Worm (Caenorhabditis elegans) whole organism, L4 larva: Measurements from ENCODE around the gene K02E10.6.
A peak's percentile ranks its signal among the peaks of the same experiment; 100 is the strongest.

Experiments used
- D1046.2 ChIP-seq: fragments of 200-800 bp; sonication (Bioruptor generic); IDR thresholded peaks from 2 replicates; pipeline ENCODE4 v1.3.6; 2022; ENCODE audit warnings: missing genetic modification characterization, missing compliant biosample characterization
- F10B5.3 ChIP-seq: sonication (generic microtip); optimal IDR thresholded peaks from 2 replicates; lab custom pipeline; 2016; ENCODE audit warnings: mild to moderate bottlenecking, missing genetic modification characterization, missing compliant biosample characterization
- F26F4.8 ChIP-seq: fragments of 200-800 bp; sonication (Bioruptor generic); conservative IDR thresholded peaks from 2 replicates; pipeline ENCODE4 v1.3.6; 2022; ENCODE audit warnings: missing genetic modification characterization, missing compliant biosample characterization
- F37D6.2 ChIP-seq: sonication (generic microtip); optimal IDR thresholded peaks from 2 replicates; lab custom pipeline; 2016; ENCODE audit warnings: mild to moderate bottlenecking, missing genetic modification characterization, missing compliant biosample characterization
- F49E8.2 ChIP-seq: sonication (generic microtip); optimal IDR thresholded peaks from 2 replicates; lab custom pipeline; 2016; ENCODE audit warnings: missing compliant biosample characterization, mild to moderate bottlenecking, missing genetic modification characterization, borderline replicate concordance
- R02D3.7 ChIP-seq: fragments of 150-350 bp; sonication (generic microtip); optimal IDR thresholded peaks from 3 replicates; lab custom pipeline; 2014; ENCODE audit warnings: missing biosample characterization, missing genetic modification characterization
- T26A8.4 ChIP-seq: fragments of 200-800 bp; sonication (Bioruptor generic); IDR thresholded peaks from 2 replicates; pipeline ENCODE4 v1.3.6; 2022; ENCODE audit warnings: missing genetic modification characterization, missing compliant biosample characterization
- Y75B8A.6 ChIP-seq: fragments of 200-800 bp; sonication (Bioruptor generic); IDR thresholded peaks from 2 replicates; pipeline ENCODE4 v1.3.6; 2022; ENCODE audit warnings: missing genetic modification reagents, missing genetic modification characterization, missing compliant biosample characterization
- ZK546.5 ChIP-seq, 2 experiments: sonication (generic microtip); optimal IDR thresholded peaks; 2 replicates each; lab custom pipeline; 2017; ENCODE audit warnings: missing biosample characterization in 2 of 2, missing genetic modification characterization in 2 of 2
- ama-1 ChIP-seq: fragments of 150-350 bp; optimal IDR thresholded peaks from 2 replicates; lab custom pipeline; 2014; ENCODE audit warnings: inconsistent platforms, mixed read lengths
- arid-1 ChIP-seq: fragments of 200-800 bp; sonication (Bioruptor generic); conservative IDR thresholded peaks from 2 replicates; pipeline ENCODE4 v1.3.6; 2022; ENCODE audit warnings: missing genetic modification reagents, missing genetic modification characterization, missing compliant biosample characterization
- ceh-20 ChIP-seq: fragments of 200-800 bp; sonication (Bioruptor generic); IDR thresholded peaks from 2 replicates; pipeline ENCODE4 v1.3.6; 2022; ENCODE audit warnings: missing genetic modification reagents, missing genetic modification characterization, missing compliant biosample characterization
- ceh-28 ChIP-seq: fragments of 150-350 bp; optimal IDR thresholded peaks from 2 replicates; lab custom pipeline; 2014; ENCODE audit warnings: missing biosample characterization, missing genetic modification reagents, missing genetic modification characterization
- ceh-62 ChIP-seq: sonication (generic microtip); optimal IDR thresholded peaks from 2 replicates; lab custom pipeline; 2017; ENCODE audit warnings: missing biosample characterization, missing genetic modification characterization
- ceh-82 ChIP-seq: sonication (generic microtip); optimal IDR thresholded peaks from 2 replicates; lab custom pipeline; 2017; ENCODE audit warnings: missing biosample characterization, missing genetic modification characterization
- cey-2 ChIP-seq: sonication (generic microtip); optimal IDR thresholded peaks from 3 replicates; lab custom pipeline; 2017; ENCODE audit warnings: missing genetic modification characterization, mild to moderate bottlenecking, missing compliant biosample characterization, antibody characterized with exemption, borderline replicate concordance; ENCODE audit not compliant: insufficient read depth
- ctbp-1 ChIP-seq: fragments of 200-800 bp; sonication (Bioruptor generic); IDR thresholded peaks from 2 replicates; pipeline ENCODE4 v1.3.6; 2022; ENCODE audit warnings: missing genetic modification reagents, missing genetic modification characterization, missing compliant biosample characterization
- daf-12 ChIP-seq: fragments of 150-350 bp; optimal IDR thresholded peaks from 2 replicates; lab custom pipeline; 2014; ENCODE audit warnings: missing biosample characterization, missing genetic modification reagents, missing genetic modification characterization
- daf-16 ChIP-seq, 3 experiments: sonication (generic microtip); optimal IDR thresholded peaks; 2 replicates each; lab custom pipeline; 2016 to 2017; ENCODE audit warnings: missing genetic modification characterization in 3 of 3, missing genetic modification reagents in 3 of 3, mild to moderate bottlenecking in 2 of 3, missing compliant biosample characterization in 2 of 3, missing biosample characterization in 1 of 3, moderate library complexity in 1 of 3
- dmd-8 ChIP-seq: fragments of 200-800 bp; sonication (Bioruptor generic); IDR thresholded peaks from 2 replicates; pipeline ENCODE4 v1.3.6; 2022; ENCODE audit warnings: missing genetic modification characterization, missing compliant biosample characterization
- duxl-1 ChIP-seq: sonication (generic microtip); optimal IDR thresholded peaks from 2 replicates; lab custom pipeline; 2016; ENCODE audit warnings: mild to moderate bottlenecking, missing genetic modification characterization, moderate library complexity, missing compliant biosample characterization; ENCODE audit not compliant: poor library complexity
- egl-43 ChIP-seq: fragments of 200-800 bp; sonication (Bioruptor generic); IDR thresholded peaks from 2 replicates; pipeline ENCODE4 v1.3.6; 2022; ENCODE audit warnings: missing genetic modification reagents, missing genetic modification characterization, missing compliant biosample characterization
- fkh-10 ChIP-seq: fragments of 150-350 bp; optimal IDR thresholded peaks from 2 replicates; lab custom pipeline; 2014; ENCODE audit warnings: missing biosample characterization, missing genetic modification reagents, missing genetic modification characterization
- gei-8 ChIP-seq: fragments of 200-800 bp; sonication (Bioruptor generic); optimal IDR thresholded peaks from 2 replicates; lab custom pipeline; 2018; ENCODE audit warnings: mild to moderate bottlenecking, missing genetic modification characterization, missing compliant biosample characterization
- hif-1 ChIP-seq, 2 experiments: sonication (generic microtip); optimal IDR thresholded peaks; 2 replicates each; lab custom pipeline; 2016 to 2017; ENCODE audit warnings: missing compliant biosample characterization in 2 of 2, missing genetic modification characterization in 2 of 2, missing genetic modification reagents in 2 of 2, missing genotype in 2 of 2, mild to moderate bottlenecking in 1 of 2
- hlh-11 ChIP-seq: fragments of 200-800 bp; sonication (Bioruptor generic); optimal IDR thresholded peaks from 2 replicates; lab custom pipeline; 2018; ENCODE audit warnings: mild to moderate bottlenecking, missing genetic modification characterization, missing compliant biosample characterization
- hlh-30 ChIP-seq: sonication (generic microtip); optimal IDR thresholded peaks from 2 replicates; lab custom pipeline; 2017; ENCODE audit warnings: antibody characterized with exemption, mild to moderate bottlenecking, missing genetic modification characterization, missing compliant biosample characterization; ENCODE audit not compliant: insufficient read depth
- lin-29 ChIP-seq: fragments of 200-800 bp; sonication (Bioruptor generic); IDR thresholded peaks from 2 replicates; pipeline ENCODE4 v1.3.6; 2022; ENCODE audit warnings: missing genetic modification reagents, missing genetic modification characterization, missing compliant biosample characterization
- lsy-2 ChIP-seq, 2 experiments: fragments of 150-350 bp in 1 of 2; sonication (generic microtip) in 1 of 2; optimal IDR thresholded peaks; 2 replicates each; lab custom pipeline; 2014 to 2017; ENCODE audit warnings: missing biosample characterization in 2 of 2, missing genetic modification characterization in 2 of 2
- mxl-2 ChIP-seq: fragments of 200-800 bp; sonication (Bioruptor generic); conservative IDR thresholded peaks from 2 replicates; pipeline ENCODE4 v1.3.6; 2022; ENCODE audit warnings: missing genetic modification reagents, missing genetic modification characterization, missing compliant biosample characterization
- nhr-10 ChIP-seq: fragments of 150-350 bp; optimal IDR thresholded peaks from 2 replicates; lab custom pipeline; 2014; ENCODE audit warnings: missing biosample characterization, missing genetic modification characterization
- nhr-102 ChIP-seq: sonication (generic microtip); optimal IDR thresholded peaks from 2 replicates; lab custom pipeline; 2016; ENCODE audit warnings: mild to moderate bottlenecking, missing genetic modification characterization, moderate library complexity, missing compliant biosample characterization
- nhr-111 ChIP-seq: fragments of 200-800 bp; sonication (Bioruptor generic); optimal IDR thresholded peaks from 2 replicates; lab custom pipeline; 2018; ENCODE audit warnings: mild to moderate bottlenecking, missing genetic modification characterization, missing compliant biosample characterization
- nhr-237 ChIP-seq: sonication (generic microtip); optimal IDR thresholded peaks from 2 replicates; lab custom pipeline; 2017; ENCODE audit warnings: missing biosample characterization, missing genetic modification characterization
- nhr-25 ChIP-seq: sonication (generic microtip); optimal IDR thresholded peaks from 2 replicates; lab custom pipeline; 2017; ENCODE audit warnings: missing genetic modification characterization, mild to moderate bottlenecking, missing compliant biosample characterization, antibody characterized with exemption, moderate library complexity, borderline replicate concordance; ENCODE audit not compliant: insufficient read depth
- nhr-28 ChIP-seq: fragments of 150-350 bp; optimal IDR thresholded peaks from 2 replicates; lab custom pipeline; 2014; ENCODE audit warnings: missing biosample characterization, missing genetic modification characterization
- nhr-42 ChIP-seq: fragments of 200-800 bp; sonication (Bioruptor generic); IDR thresholded peaks from 2 replicates; pipeline ENCODE4 v1.3.6; 2022; ENCODE audit warnings: missing genetic modification characterization, missing compliant biosample characterization
- nhr-76 ChIP-seq: fragments of 150-350 bp; optimal IDR thresholded peaks from 2 replicates; lab custom pipeline; 2014; ENCODE audit warnings: missing biosample characterization, missing genetic modification characterization
- php-3 ChIP-seq: fragments of 200-800 bp; sonication (Bioruptor generic); IDR thresholded peaks from 2 replicates; pipeline ENCODE4 v1.3.6; 2022; ENCODE audit warnings: missing genetic modification reagents, missing genetic modification characterization, missing compliant biosample characterization
- set-16 ChIP-seq: fragments of 200-800 bp; sonication (Bioruptor generic); IDR thresholded peaks from 2 replicates; pipeline ENCODE4 v1.3.6; 2022; ENCODE audit warnings: missing genetic modification reagents, missing genetic modification characterization, missing compliant biosample characterization
- skn-1 ChIP-seq: fragments of 150-350 bp; optimal IDR thresholded peaks from 2 replicates; lab custom pipeline; 2014; ENCODE audit warnings: missing biosample characterization, missing genetic modification characterization
- spr-1 ChIP-seq: sonication (generic microtip); optimal IDR thresholded peaks from 2 replicates; lab custom pipeline; 2016; ENCODE audit warnings: mild to moderate bottlenecking, missing genetic modification characterization, missing compliant biosample characterization
- tag-97 ChIP-seq: fragments of 200-800 bp; sonication (Bioruptor generic); IDR thresholded peaks from 2 replicates; pipeline ENCODE4 v1.3.6; 2022; ENCODE audit warnings: missing genetic modification characterization, missing compliant biosample characterization
- unc-39 ChIP-seq: sonication (generic microtip); optimal IDR thresholded peaks from 2 replicates; lab custom pipeline; 2017; ENCODE audit warnings: missing biosample characterization, missing genetic modification characterization
- unc-62 ChIP-seq, 3 experiments: fragments of 150-350 bp in 1 of 3; sonication (generic microtip); optimal IDR thresholded peaks in 2 of 3; peaks in 1 of 3; 1 replicate in 1 of 3; 2 replicates in 2 of 3; lab custom pipeline; 2014 to 2017; ENCODE audit warnings: missing biosample characterization in 3 of 3, missing genetic modification characterization in 3 of 3, missing genetic modification reagents in 3 of 3, missing genotype in 1 of 3
- zag-1 ChIP-seq: fragments of 150-350 bp; optimal IDR thresholded peaks from 2 replicates; lab custom pipeline; 2014; ENCODE audit warnings: missing biosample characterization, missing genetic modification characterization
- zfp-2 ChIP-seq: sonication (generic microtip); optimal IDR thresholded peaks from 2 replicates; lab custom pipeline; 2016; ENCODE audit warnings: mild to moderate bottlenecking, missing genetic modification characterization, missing compliant biosample characterization
- zip-11 ChIP-seq: fragments of 200-800 bp; sonication (Bioruptor generic); IDR thresholded peaks from 2 replicates; pipeline ENCODE4 v1.3.6; 2022; ENCODE audit warnings: missing genetic modification characterization, missing compliant biosample characterization
- zip-2 ChIP-seq: fragments of 150-350 bp; optimal IDR thresholded peaks from 2 replicates; lab custom pipeline; 2014; ENCODE audit warnings: missing biosample characterization, missing genetic modification characterization
- ztf-11 ChIP-seq: fragments of 150-350 bp; optimal IDR thresholded peaks from 2 replicates; lab custom pipeline; 2014; ENCODE audit warnings: missing biosample characterization, missing genetic modification characterization

Gene K02E10.6

DNA sequence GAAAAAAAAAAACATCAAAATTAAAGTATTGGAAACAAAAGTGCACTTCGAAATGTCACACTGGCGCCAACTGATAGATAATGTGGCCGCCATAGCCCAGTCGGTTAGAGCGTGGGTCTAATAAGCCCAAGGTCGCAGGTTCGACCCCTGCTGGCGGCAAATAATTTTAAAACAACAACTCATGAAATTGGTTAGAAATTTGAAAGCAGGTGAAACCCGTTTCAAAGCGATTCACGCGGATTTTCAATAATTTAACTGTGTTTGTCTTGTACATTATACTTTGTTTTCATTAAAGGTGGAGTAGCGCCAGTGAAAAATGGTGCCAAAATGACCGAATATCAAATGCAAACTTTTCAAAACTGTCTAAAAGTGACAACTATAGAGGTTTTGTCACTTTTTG, 48.7 kb upstream of the K02E10.6 start (continued):
- TF ChIP-seq nhr-102 (tag; lab: Kevin White, UChicago) (peak; percentile 70), hif-1 (tag; optimal IDR thresholded peaks at IDR 0.05; lab: Kevin White, UChicago) (no peak), T26A8.4 (GFP tag; lab: Robert Waterston, UW) (0 out of 2 replicates have a peak, but pooled peaks have one; percentile 34), lin-29 (no peak), lsy-2 (tag; optimal IDR thresholded peaks at IDR 0.05; lab: Kevin White, UChicago) (peak in 1 of 2 experiments; percentile 53), ZK546.5 (tag; optimal IDR thresholded peaks at IDR 0.05; lab: Kevin White, UChicago) (no peak), ctbp-1 (GFP tag; lab: Robert Waterston, UW) (peak; percentile 70), zip-11 (GFP tag; lab: Robert Waterston, UW) (no peak), nhr-10 (tag; lab: Kevin White, UChicago) (no peak), daf-16 (GFP tag; optimal IDR thresholded peaks at IDR 0.05; lab: Kevin White, UChicago) (peak; percentile 62 to 76), daf-16 (tag; optimal IDR thresholded peaks at IDR 0.05; lab: Kevin White, UChicago) (peak; percentile 79), zip-2 (peak; percentile 55), nhr-76 (tag; lab: Kevin White, UChicago) (no peak), Y75B8A.6 (GFP tag; lab: Robert Waterston, UW) (no peak), ama-1 (lab: Kevin White, UChicago) (no peak), nhr-28 (tag; lab: Kevin White, UChicago) (peak; percentile 8), set-16 (GFP tag; lab: Robert Waterston, UW) (no peak), nhr-25 (tag; lab: Kevin White, UChicago) (no peak), cey-2 (tag; lab: Kevin White, UChicago) (no peak), mxl-2 (GFP tag; lab: Robert Waterston, UW) (no peak), nhr-237 (tag; lab: Kevin White, UChicago) (no peak), D1046.2 (GFP tag; lab: Robert Waterston, UW) (peak; percentile 69; the same call in 1 of the 2 replicates), hlh-30 (peak; percentile 46), fkh-10 (GFP tag; lab: Kevin White, UChicago) (no peak), unc-39 (no peak), gei-8 (GFP tag; lab: Kevin White, UChicago) (peak; percentile 29), ceh-82 (tag; lab: Kevin White, UChicago) (no peak), F10B5.3 (tag; lab: Kevin White, UChicago) (no peak), php-3 (GFP tag; lab: Robert Waterston, UW) (0 out of 2 replicates have a peak, but pooled peaks have one; percentile 40), tag-97 (no peak), ztf-11 (tag; lab: Kevin White, UChicago) (no peak), spr-1 (tag; lab: Kevin White, UChicago) (peak; percentile 12), ceh-28 (tag; lab: Kevin White, UChicago) (no peak), F37D6.2 (no peak), unc-62 (GFP tag; optimal IDR thresholded peaks at IDR 0.05 in 1 of 2; lab: Kevin White, UChicago) (peak in 1 of 2 experiments; percentile 11), unc-62 (tag; optimal IDR thresholded peaks at IDR 0.05; lab: Kevin White, UChicago) (no peak), nhr-111 (peak; percentile 34), zfp-2 (tag; lab: Kevin White, UChicago) (peak; percentile 12), duxl-1 (peak; percentile 65), ceh-20 (GFP tag; lab: Robert Waterston, UW) (no peak), dmd-8 (peak; percentile 73), daf-12 (tag; lab: Kevin White, UChicago) (no peak), hlh-11 (peak; percentile 39), skn-1 (no peak), F49E8.2 (tag; lab: Kevin White, UChicago) (peak; percentile 22), R02D3.7 (tag; lab: Kevin White, UChicago) (no peak), egl-43 (GFP tag; lab: Robert Waterston, UW) (peak; percentile 83), nhr-42 (GFP tag; lab: Robert Waterston, UW) (no peak), arid-1 (GFP tag; lab: Robert Waterston, UW) (peak; percentile 75), ceh-62 (tag; lab: Kevin White, UChicago) (no peak), zag-1 (tag; lab: Kevin White, UChicago) (no peak), F26F4.8 (GFP tag; lab: Robert Waterston, UW) (0 out of 2 replicates have a peak, but pooled peaks have one; percentile 35)
